Fruit fly (Drosophila melanogaster) ovary, adult (tissue): Measurements from ENCODE around the gene Rpt6.
A peak's percentile ranks its signal among the peaks of the same experiment; 100 is the strongest.

ENCODE experiments used
- CG17801 ChIP-seq: fragments of 200-800 bp; optimal IDR thresholded peaks from 2 replicates; lab custom pipeline; 2019; ENCODE audit warnings: missing biosample characterization, mild to moderate bottlenecking, missing genetic modification characterization, moderate library complexity; ENCODE audit not compliant: partially characterized antibody

Gene Rpt6

DNA sequence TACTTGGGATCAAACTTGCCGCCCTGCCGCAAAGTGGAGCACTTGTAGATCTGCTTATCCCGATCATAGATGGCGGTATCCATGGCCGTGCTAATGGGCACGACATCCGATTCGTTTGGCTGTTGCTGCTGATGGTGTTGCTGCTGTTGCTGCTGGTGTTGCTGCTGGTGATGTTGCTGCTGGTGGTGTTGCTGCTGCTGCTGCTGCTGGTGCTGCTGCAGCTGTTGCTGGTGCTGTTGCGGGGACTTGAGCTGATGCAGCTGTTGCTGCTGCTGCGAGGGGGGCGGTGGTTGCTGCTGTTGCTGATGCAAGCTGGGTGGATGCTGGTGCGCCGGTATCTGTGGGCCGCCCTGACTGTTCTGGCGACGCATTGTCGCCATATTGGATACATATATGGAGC lies 17.3 kb downstream of the Rpt6 start:
- no peak for TF ChIP-seq CG17801 (GFP tag; lab: Kevin White, UChicago)

DNA sequence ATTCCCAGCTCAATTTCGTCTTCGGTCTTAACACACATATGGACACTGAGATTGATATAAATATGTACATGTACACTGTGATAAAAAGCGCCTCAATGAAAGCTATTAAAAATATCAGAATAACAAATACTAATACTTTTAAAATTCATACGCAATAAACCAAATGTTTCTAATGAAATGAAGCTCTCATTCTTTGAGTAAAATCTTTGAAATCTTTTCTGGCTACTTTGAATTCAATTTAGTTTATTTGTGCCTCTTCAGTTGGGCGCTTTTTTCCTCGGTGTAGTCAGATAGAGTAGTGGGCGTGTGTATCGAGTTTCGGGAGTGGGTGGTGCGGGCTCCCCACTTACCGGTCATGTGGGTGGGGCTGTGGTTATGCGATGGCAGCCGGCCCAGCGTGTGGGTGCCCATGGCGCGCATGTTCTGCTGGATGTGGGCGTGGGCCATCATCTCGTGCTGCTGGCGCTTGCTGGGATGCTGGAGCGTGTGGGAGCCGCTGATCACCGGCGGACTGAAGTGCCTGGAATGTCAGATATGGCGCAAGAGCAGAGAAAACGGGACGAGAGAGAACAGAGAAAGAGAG lies 18.8 kb downstream of the Rpt6 start:
- no peak for TF ChIP-seq CG17801 (GFP tag; lab: Kevin White, UChicago)

DNA sequence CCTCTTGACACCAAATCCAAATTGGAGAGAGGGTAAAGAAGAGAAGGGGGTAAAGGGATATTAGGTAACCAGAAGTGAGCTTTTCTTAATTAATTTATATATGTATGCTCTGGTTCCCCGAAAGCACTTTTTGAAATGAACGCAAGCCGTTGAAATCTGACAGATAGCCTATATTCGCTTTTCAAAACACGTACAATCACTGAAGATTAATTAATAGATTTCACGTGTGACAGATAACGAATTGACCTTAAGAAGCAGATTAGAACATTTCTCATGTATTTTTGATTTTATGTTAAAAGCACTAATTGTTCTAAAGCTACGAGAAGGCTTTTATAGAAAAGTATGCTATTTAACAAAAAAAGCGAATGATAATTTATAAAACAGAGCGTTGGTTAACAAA lies 21.2 kb downstream of the Rpt6 start:
- no peak for TF ChIP-seq CG17801 (GFP tag; lab: Kevin White, UChicago)

DNA sequence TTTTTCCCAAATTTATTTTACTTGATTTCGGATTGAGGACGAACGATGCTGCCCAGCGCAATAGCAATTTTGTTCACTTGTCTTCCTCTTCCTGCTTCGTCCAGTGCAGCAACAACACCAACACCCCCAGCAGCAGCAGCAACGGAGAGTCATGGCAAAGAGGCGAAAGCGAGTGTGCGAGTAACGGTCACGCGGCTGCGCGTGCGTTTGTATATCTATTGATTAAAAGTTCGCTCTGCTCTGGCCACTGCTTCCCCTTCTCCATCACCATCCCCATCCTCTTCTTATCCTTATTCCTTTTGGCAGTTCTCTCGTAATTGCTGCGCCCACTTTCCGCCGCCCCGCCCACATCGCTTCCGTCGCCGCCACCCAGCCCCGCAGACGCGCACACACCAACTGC lies 22.3 kb downstream of the Rpt6 start:
- no peak for TF ChIP-seq CG17801 (GFP tag; lab: Kevin White, UChicago)

DNA sequence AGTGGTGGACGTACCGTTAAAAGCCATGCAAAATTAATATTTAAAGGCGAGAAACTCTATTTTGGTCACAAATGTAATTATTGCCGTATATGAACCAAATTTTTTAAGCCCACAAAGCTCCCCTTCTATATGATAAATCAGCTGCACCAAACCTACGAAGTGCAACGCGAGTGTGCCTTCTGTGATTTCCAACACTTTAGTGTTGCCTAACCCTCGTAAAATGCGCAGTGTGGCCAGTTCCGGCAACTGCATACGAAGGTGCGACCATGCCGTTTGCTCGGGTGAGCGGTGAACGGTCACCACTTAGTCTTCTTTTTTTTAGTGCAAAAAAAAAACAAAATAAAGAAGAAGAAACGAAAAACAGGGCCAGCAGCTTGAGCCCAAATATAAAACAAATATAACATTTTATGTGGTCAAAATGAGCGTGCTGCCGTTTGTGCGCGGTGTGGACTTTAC lies 23.7 kb downstream of the Rpt6 start, which contains the start of the genes tty and fliI:
tty (minus strand) TSS at position 201 of the 456 bp plus-strand sequence.
fliI (plus strand) TSS at position 266 of the 456 bp plus-strand sequence.
- peak; percentile 95 for TF ChIP-seq CG17801 (GFP tag; lab: Kevin White, UChicago)

DNA sequence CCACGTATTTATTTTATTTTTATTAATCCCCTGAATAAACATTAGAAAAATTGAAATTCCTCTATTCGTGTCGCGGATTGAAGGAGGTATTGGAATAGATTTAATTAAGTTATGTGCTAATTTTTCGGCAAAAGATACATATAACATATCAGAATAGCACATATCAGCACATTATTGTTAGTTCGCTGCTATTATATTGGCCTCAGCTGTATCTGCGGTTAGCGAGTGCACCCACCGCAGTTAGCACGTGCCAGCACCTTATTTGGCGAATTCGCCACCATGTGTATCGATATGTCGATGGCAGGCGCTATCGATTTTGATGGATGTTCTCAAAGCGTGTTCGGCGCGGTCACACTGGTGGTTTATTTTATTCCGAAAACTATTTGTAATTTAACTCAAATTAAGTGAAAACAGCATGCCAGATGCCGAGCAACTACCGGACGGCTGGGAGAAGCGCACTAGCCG lies 29.2 kb downstream of the Rpt6 start, which contains the start of gene dod:
dod (plus strand) TSS at position 323 of the 465 bp plus-strand sequence.
- peak; percentile 56 for TF ChIP-seq CG17801 (GFP tag; lab: Kevin White, UChicago)

DNA sequence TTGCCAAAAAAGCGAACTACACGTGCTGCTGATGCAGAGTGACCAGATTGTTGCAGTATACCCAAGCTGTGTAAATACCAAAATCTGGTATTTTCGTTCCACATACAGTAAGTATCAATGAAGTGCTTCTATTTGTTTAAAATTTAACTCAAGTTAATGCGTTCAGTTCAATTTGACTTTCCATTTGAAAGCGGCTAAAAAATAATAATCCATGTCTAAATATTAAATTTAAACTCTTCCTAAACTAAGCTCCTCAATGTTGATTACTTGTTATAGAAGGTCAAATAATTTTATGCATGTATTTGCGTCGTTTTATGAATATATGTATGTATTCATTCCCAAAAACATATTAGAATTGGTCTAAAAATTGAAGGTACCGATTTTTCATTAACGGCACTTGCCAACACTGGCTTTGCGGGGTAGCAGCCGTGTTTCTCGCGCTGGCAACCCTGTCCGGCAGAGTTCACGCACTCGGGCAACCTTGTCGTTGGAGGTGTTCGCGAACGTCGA lies 34.0 kb downstream of the Rpt6 start, which contains the start of the genes peng and sol:
peng (minus strand) TSS at position 44 of the 510 bp plus-strand sequence.
sol (plus strand) TSS at position 481 of the 510 bp plus-strand sequence.
- peak; percentile 56 for TF ChIP-seq CG17801 (GFP tag; lab: Kevin White, UChicago)

DNA sequence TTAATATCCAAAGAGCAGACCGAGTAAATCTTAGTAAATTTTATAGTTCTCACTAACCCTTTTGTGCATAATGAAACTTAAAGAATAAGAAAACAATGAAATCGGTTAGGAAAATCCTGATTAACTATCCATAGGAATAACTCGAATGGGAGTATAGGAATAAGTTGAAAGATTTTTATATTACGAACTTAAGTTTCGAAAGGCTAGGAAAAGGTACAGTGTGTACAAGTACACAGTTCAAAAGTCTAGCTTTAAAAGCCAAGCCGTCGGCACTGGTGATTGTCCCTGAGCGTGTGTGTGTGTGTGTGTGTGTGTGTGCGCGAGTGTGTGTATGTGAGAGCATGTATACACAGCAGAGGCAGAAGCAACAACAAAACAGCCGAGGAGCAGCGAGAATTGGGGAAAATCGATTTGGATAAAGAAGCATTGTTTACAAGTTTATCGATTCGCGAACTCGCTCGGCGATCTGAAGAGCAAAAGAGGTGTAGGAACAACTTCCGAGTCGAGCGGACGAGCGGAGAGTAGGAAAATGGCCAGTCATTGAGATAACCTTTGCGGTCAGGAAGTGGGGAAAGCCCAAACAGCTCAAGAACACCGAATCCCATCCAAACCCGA lies 35.5 kb downstream of the Rpt6 start:
- TF ChIP-seq CG17801 (GFP tag; lab: Kevin White, UChicago): no peak

DNA sequence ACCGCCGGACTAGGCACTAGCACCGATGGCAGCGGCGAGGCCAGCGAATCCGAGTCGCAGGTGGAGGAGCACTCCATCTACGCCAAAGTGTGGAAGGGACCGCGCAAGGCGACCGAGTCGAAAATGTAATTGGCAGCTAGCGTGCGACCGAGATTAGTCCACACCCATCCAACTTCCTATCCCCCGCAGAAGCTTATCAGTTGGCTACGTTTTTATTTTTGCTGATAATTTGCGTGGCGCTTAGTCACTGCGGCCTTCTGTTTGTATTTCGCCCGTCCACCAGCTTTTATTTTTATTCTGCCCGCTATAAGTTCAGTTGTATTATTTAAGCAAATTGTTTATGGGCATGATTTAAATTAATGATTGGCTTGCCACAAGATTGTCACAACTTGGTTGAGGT lies 37.7 kb downstream of the Rpt6 start:
- TF ChIP-seq CG17801 (GFP tag; lab: Kevin White, UChicago): no peak

DNA sequence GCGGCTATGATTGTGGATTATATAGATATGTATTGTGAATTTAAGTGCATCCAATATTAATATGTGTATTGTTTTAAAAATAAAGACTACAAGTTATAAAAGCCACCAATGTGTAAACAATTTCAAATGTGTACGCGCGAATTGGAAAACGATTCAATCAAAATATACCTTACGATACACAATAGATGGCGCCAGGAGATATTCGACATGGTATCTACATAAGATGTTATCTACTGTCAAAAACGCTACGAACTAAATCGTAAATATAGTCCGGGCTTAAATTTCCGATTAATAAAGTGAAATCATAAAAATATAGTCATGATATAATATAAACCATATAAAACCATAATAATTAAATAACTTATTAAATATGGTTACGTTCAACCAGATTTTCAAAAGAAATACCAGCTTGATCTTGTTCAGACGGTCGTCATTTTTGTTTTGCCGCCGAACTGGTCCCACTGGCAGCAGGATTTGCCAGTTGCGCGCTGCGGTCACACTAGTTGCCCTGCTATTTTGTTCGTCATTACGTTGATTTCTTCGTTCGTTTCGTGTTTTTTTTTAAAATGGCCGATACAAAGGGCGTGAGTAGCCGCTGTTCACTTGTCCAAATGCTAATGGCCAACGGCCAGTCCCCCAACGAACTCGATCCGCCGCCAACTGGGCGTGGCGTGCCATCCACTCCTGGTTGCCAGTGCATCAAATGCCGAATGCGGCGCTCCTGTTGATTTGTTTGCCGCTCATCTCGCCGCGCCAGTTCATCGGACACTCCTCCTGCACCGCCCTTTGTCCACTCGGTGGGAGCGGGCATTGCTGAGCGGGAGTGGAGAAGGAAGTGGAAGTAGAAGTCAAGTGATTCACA lies 42.2 kb downstream of the Rpt6 start, which contains the start of gene Septin1:
Septin1 (plus strand) TSS at position 477 of the 862 bp plus-strand sequence.
- no peak for TF ChIP-seq CG17801 (GFP tag; lab: Kevin White, UChicago)

DNA sequence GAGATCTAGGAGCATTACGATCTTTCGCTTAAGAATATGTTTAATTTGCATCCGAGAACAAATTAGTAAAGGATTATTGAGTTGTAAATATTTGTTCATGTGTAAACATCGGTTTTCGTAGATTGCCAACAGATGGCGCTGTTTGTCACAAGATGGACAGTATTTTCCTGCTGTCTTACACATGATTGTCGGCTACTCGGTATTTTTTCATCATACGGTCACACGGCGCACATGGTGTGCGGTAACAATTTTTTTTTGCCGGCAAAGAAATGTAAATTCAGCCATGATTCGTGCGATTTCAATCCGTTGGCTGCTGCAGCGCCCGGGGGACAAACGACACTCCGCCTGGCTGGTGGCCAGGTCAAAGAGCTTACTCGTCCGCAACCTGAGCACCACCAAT lies 47.0 kb downstream of the Rpt6 start, which contains the start of the genes bbx and waw:
bbx (plus strand) TSS at position 151 of the 400 bp plus-strand sequence.
waw (plus strand) TSS at position 151 of the 400 bp plus-strand sequence.
- TF ChIP-seq CG17801 (GFP tag; lab: Kevin White, UChicago): no peak

DNA sequence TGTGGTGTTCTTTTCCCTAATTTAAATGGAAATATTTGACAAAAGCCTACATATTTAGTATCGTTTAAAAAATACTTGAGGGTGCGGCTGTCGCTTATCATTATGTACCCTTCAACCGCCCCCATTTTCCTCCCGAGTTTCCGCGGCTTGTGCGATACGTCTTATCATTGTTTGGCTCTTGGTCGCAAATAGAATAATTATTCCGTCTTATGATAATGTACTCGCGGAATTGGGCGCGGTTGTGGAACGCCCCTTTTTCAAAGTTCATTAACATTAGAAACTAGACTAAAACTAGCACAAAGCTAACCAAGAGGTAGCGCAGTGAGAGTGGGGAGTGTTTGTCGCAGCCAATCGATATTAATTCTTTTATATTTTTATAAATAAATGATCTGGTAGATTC lies 49.6 kb downstream of the Rpt6 start:
- no peak for TF ChIP-seq CG17801 (GFP tag; lab: Kevin White, UChicago)

DNA sequence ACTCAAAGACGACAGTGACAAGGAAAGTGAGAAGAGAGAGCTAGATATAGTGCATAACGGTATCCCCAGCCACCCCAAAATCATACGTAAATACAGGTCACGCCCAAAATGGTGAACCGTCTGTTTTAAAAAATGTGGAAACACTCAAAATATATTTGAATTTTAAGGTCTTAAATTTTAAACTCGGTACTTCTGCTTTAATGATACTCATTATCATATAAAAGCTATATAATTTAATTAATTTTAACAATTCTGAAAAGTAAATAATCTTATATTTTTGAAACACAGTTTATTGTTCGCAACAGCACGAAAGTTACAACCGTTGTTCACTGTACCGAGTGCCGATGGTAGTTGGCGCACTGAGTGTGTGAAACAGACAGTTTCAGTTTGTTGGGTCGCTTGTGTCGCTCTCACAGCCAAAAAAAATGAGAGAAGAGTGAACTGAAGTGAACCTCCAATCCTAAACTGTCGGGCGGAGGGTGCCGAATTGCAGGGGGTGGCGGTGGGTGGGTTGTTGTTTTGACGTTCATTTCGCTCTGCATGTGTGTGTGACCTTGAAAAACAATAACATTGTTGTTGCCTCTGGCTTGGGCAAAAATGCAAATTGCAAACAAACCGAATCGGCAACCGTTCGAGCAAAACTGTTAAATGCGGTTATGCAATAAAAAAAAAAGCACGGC lies 50.6 kb downstream of the Rpt6 start:
- peak; percentile 94 for TF ChIP-seq CG17801 (GFP tag; lab: Kevin White, UChicago)
